Worm (Caenorhabditis elegans) whole organism, L2 larva: ENCODE data around the gene T26H5.8.
A peak's percentile ranks its signal among the peaks of the same experiment; 100 is the strongest.

Experiments used
- F13H6.1 ChIP-seq: sonication (generic microtip); optimal IDR thresholded peaks from 2 replicates; lab custom pipeline; 2016; ENCODE audit warnings: missing genetic modification characterization, missing compliant biosample characterization
- R02D3.7 ChIP-seq: fragments of 150-350 bp; optimal IDR thresholded peaks from 2 replicates; lab custom pipeline; 2014; ENCODE audit warnings: missing biosample characterization, missing genetic modification characterization
- Y55F3AM.14 ChIP-seq: fragments of 200-800 bp; sonication (Bioruptor generic); optimal IDR thresholded peaks from 2 replicates; lab custom pipeline; 2018; ENCODE audit warnings: mild to moderate bottlenecking, missing genetic modification characterization, missing compliant biosample characterization
- ZK546.5 ChIP-seq: sonication (generic microtip); optimal IDR thresholded peaks from 2 replicates; lab custom pipeline; 2017; ENCODE audit warnings: missing biosample characterization, missing genetic modification characterization
- alr-1 ChIP-seq: fragments of 150-350 bp; optimal IDR thresholded peaks from 2 replicates; lab custom pipeline; 2014; ENCODE audit warnings: missing biosample characterization, missing genetic modification characterization
- aly-2 ChIP-seq: fragments of 150-350 bp; optimal IDR thresholded peaks from 2 replicates; lab custom pipeline; 2014; ENCODE audit warnings: missing biosample characterization, missing genetic modification characterization
- ama-1 ChIP-seq: fragments of 150-350 bp; optimal IDR thresholded peaks from 2 replicates; lab custom pipeline; 2018; ENCODE audit warnings: inconsistent platforms
- blmp-1 ChIP-seq: sonication (generic microtip); optimal IDR thresholded peaks from 2 replicates; lab custom pipeline; 2017; ENCODE audit warnings: missing genetic modification characterization, mild to moderate bottlenecking, missing compliant biosample characterization, antibody characterized with exemption, moderate library complexity; ENCODE audit not compliant: insufficient read depth
- ceh-16 ChIP-seq: fragments of 150-350 bp; optimal IDR thresholded peaks from 2 replicates; lab custom pipeline; 2014; ENCODE audit warnings: missing biosample characterization, missing genetic modification characterization
- crh-2 ChIP-seq: sonication (generic microtip); optimal IDR thresholded peaks from 2 replicates; lab custom pipeline; 2017; ENCODE audit warnings: missing biosample characterization, missing genetic modification characterization
- egl-27 ChIP-seq: sonication (generic microtip); optimal IDR thresholded peaks from 3 replicates; lab custom pipeline; 2017; ENCODE audit warnings: missing biosample characterization, missing genetic modification reagents, missing genetic modification characterization
- elt-3 ChIP-seq: sonication (generic microtip); optimal IDR thresholded peaks from 2 replicates; lab custom pipeline; 2017; ENCODE audit warnings: missing biosample characterization, missing genetic modification characterization
- fos-1 ChIP-seq: fragments of 150-350 bp; optimal IDR thresholded peaks from 2 replicates; lab custom pipeline; 2014; ENCODE audit warnings: missing biosample characterization, missing genetic modification characterization
- gmeb-1 ChIP-seq: fragments of 150-350 bp; optimal IDR thresholded peaks from 2 replicates; lab custom pipeline; 2014; ENCODE audit warnings: missing biosample characterization, missing genetic modification characterization
- lin-11 ChIP-seq: fragments of 150-350 bp; sonication (generic microtip); optimal IDR thresholded peaks from 2 replicates; lab custom pipeline; 2014; ENCODE audit warnings: missing biosample characterization, missing genetic modification characterization, inconsistent platforms, mixed read lengths
- lin-13 ChIP-seq: fragments of 150-350 bp; optimal IDR thresholded peaks from 2 replicates; lab custom pipeline; 2014; ENCODE audit warnings: missing biosample characterization, missing genetic modification reagents, missing genetic modification characterization
- lsy-2 ChIP-seq, 2 experiments: fragments of 150-350 bp in 1 of 2; sonication (generic microtip) in 1 of 2; optimal IDR thresholded peaks; 2 replicates each; lab custom pipeline; 2014 to 2017; ENCODE audit warnings: missing biosample characterization in 2 of 2, missing genetic modification characterization in 2 of 2
- nhr-11 ChIP-seq: fragments of 150-350 bp; optimal IDR thresholded peaks from 2 replicates; lab custom pipeline; 2014; ENCODE audit warnings: missing biosample characterization, missing genetic modification characterization
- nhr-12 ChIP-seq: fragments of 150-350 bp; optimal IDR thresholded peaks from 2 replicates; lab custom pipeline; 2014; ENCODE audit warnings: missing biosample characterization, missing genetic modification characterization
- nhr-129 ChIP-seq: fragments of 150-350 bp; optimal IDR thresholded peaks from 2 replicates; lab custom pipeline; 2014; ENCODE audit warnings: missing biosample characterization, missing genetic modification characterization
- nhr-21 ChIP-seq: fragments of 150-350 bp; optimal IDR thresholded peaks from 2 replicates; lab custom pipeline; 2014; ENCODE audit warnings: missing biosample characterization, missing genetic modification characterization
- nhr-23 ChIP-seq: fragments of 150-350 bp; optimal IDR thresholded peaks from 2 replicates; lab custom pipeline; 2014; ENCODE audit warnings: missing biosample characterization, missing genetic modification reagents, missing genetic modification characterization
- nhr-237 ChIP-seq: fragments of 150-350 bp; optimal IDR thresholded peaks from 2 replicates; lab custom pipeline; 2014; ENCODE audit warnings: missing biosample characterization, missing genetic modification characterization
- nhr-25 ChIP-seq: fragments of 150-350 bp; sonication (generic microtip); optimal IDR thresholded peaks from 3 replicates; lab custom pipeline; 2014; ENCODE audit warnings: missing biosample characterization, missing genetic modification characterization
- nhr-77 ChIP-seq: fragments of 150-350 bp; optimal IDR thresholded peaks from 2 replicates; lab custom pipeline; 2014; ENCODE audit warnings: missing biosample characterization, missing genetic modification characterization
- sma-9 ChIP-seq, 2 experiments: fragments of 150-350 bp in 1 of 2; sonication (generic microtip) in 1 of 2; optimal IDR thresholded peaks; 2 replicates each; lab custom pipeline; 2014 to 2016; ENCODE audit warnings: missing genetic modification characterization in 2 of 2, mild to moderate bottlenecking in 1 of 2, missing biosample characterization in 1 of 2, missing compliant biosample characterization in 1 of 2, missing genetic modification reagents in 1 of 2, moderate library complexity in 1 of 2
- snpc-4 ChIP-seq: fragments of 150-350 bp; optimal IDR thresholded peaks from 2 replicates; lab custom pipeline; 2014; ENCODE audit warnings: missing biosample characterization, missing genetic modification characterization
- unc-39 ChIP-seq: fragments of 150-350 bp; optimal IDR thresholded peaks from 2 replicates; lab custom pipeline; 2014; ENCODE audit warnings: missing biosample characterization, missing genetic modification characterization
- unc-55 ChIP-seq: fragments of 150-350 bp; sonication (generic microtip); optimal IDR thresholded peaks from 3 replicates; lab custom pipeline; 2014; ENCODE audit warnings: missing biosample characterization, missing genetic modification reagents, missing genetic modification characterization
- zag-1 ChIP-seq: fragments of 150-350 bp; optimal IDR thresholded peaks from 2 replicates; lab custom pipeline; 2014; ENCODE audit warnings: missing biosample characterization, missing genetic modification characterization
- ztf-1 ChIP-seq: fragments of 200-800 bp; sonication (Bioruptor generic); conservative IDR thresholded peaks from 2 replicates; pipeline ENCODE4 v1.3.6; 2022; ENCODE audit warnings: missing genetic modification characterization, missing compliant biosample characterization
- ztf-11 ChIP-seq: sonication (generic microtip); optimal IDR thresholded peaks from 2 replicates; lab custom pipeline; 2017; ENCODE audit warnings: missing biosample characterization, missing genetic modification characterization
- ztf-4 ChIP-seq: fragments of 150-350 bp; optimal IDR thresholded peaks from 2 replicates; lab custom pipeline; 2014; ENCODE audit warnings: missing biosample characterization, missing genetic modification characterization

The T26H5.8 gene

DNA sequence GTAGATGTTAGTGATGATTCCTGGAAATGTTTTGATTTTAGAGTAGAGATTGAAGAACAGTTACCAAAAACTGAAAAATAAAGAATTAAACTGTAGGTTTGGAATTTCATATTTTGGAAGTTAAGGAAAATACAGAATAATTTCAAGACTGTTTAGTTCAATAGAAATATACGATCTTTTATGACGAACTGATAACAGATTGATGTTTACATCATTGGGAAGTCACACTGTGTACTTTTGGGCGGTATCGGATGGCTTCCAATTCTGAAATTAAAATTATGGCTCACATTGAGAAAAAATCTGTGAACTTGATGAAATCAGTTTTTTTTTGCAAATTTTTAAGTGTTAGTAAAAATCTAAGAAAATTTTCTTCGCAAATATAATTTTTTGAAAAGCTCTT is at the start of gene T26H5.8:
Gene T26H5.8 (minus strand): TSS at position 270 of the 400 bp plus-strand sequence.
- no peak for TF ChIP-seq nhr-237 (tag; lab: Kevin White, UChicago)
- no peak for TF ChIP-seq alr-1 (tag; lab: Kevin White, UChicago)
- no peak for TF ChIP-seq zag-1 (tag; lab: Kevin White, UChicago)
- TF ChIP-seq gmeb-1 (tag; lab: Kevin White, UChicago): peak; percentile 43
- no peak for TF ChIP-seq aly-2 (tag; lab: Kevin White, UChicago)
- peak; percentile 74 for TF ChIP-seq fos-1 (tag; lab: Kevin White, UChicago)
- TF ChIP-seq F13H6.1: no peak

DNA sequence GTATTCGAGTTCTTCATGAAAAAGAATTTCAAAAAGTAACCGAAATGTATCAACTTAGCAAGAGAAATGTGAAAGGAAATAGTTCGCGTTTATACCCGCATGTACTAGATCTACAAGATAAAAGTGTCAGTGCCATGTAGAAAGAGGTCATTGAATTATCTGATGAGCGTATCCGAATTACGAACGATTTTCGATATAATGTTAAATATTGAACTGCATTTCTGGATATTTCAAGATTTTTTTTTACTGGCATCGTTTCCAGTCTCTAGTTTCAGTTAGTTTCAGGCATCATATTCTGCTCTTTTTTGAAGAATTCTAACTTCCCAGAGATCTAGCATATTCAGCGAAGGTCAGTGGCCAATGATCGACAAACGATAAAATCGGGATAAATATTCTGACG is 48.8 kb upstream of the T26H5.8 start, which contains the start of gene nhr-150:
Gene nhr-150 (minus strand): TSS at position 92 of the 400 bp plus-strand sequence.
- TF ChIP-seq ZK546.5 (tag; lab: Kevin White, UChicago): no peak
- TF ChIP-seq sma-9 (GFP tag; optimal IDR thresholded peaks at IDR 0.05; lab: Kevin White, UChicago): peak; percentile 50
- no peak for TF ChIP-seq sma-9 (tag; optimal IDR thresholded peaks at IDR 0.05; lab: Kevin White, UChicago)
- TF ChIP-seq, all 48 proteins: peak for 1

DNA sequence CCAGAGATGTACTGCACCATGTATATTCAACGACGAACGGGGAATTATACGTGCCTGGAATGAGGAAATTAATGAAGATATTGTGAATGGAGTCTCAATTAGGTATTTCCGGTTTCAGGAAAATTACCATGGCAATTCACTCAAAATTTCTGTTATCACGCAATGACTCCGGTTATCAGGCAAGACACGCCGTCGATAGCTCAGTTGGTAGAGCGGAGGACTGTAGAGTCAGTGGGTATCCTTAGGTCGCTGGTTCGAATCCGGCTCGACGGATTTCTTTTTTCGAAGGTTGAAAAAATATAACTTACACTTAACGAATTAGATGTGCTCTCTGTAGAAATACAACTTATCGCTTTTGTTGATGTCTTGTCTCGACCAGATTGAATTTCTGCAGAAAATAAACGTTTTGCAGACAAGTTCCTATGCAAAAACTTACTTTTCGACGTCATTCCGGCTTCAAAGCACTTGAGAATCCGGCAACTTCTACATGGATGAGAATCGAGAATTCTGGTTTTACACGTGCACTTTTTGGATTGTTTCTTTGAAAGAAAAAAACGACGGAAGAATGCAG is 48.1 kb upstream of the T26H5.8 start:
- no peak for TF ChIP-seq fos-1 (tag; lab: Kevin White, UChicago)
- TF ChIP-seq alr-1 (tag; lab: Kevin White, UChicago): no peak
- TF ChIP-seq, all 48 proteins: peak for 0

DNA sequence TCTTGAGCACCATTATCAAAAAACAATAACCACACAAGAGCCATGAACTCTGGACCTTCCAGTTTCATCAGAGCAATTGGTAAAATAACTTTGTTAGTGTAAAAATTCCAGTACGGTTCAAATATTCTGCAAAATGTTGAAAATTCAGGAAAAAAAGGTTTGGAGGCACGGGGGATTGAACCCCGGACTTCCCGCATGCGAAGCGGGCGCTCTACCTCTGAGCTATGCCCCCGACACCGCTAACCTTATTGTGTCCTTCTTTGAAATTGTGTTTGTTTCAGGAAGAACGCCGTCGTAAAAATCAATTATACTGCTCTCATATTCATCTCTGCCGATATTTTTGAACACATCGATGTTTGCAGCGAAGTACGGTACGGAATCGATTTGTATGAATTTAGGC is 47.3 kb upstream of the T26H5.8 start:
- TF ChIP-seq lsy-2 (tag; optimal IDR thresholded peaks at IDR 0.05; lab: Kevin White, UChicago): no peak
- no peak for TF ChIP-seq nhr-25 (tag; lab: Kevin White, UChicago)
- TF ChIP-seq ztf-1: no peak
- TF ChIP-seq nhr-129 (tag; lab: Kevin White, UChicago): no peak

DNA sequence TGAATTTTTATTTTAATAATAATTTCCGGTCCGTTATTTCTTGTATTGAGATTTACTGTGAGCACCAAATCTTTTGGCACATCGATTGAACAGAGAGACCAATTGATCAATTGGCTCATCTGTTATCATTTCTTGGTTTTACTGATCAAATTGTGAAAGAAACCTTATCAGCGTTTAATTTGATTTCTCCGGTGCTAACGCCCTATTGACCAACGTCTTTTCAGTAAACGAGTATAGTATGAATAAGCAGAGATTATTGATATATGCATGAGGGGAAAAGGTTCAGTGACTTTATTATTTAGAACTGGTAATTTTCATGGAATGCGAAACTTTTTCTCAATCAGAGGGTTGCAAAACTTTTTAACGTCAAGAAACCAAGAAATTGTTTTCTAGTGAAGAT is 46.6 kb upstream of the T26H5.8 start:
- TF ChIP-seq unc-39 (no peak), sma-9 (GFP tag; optimal IDR thresholded peaks at IDR 0.05; lab: Kevin White, UChicago) (peak; percentile 15), sma-9 (tag; optimal IDR thresholded peaks at IDR 0.05; lab: Kevin White, UChicago) (no peak), fos-1 (tag; lab: Kevin White, UChicago) (peak; percentile 56)
- TF ChIP-seq, all 48 proteins: peak for 2

- TF ChIP-seq zag-1 (tag; lab: Kevin White, UChicago) (no peak), R02D3.7 (tag; lab: Kevin White, UChicago) (no peak), sma-9 (GFP tag; optimal IDR thresholded peaks at IDR 0.05; lab: Kevin White, UChicago) (no peak), sma-9 (tag; optimal IDR thresholded peaks at IDR 0.05; lab: Kevin White, UChicago) (no peak), nhr-12 (tag; lab: Kevin White, UChicago) (no peak), nhr-23 (no peak), ceh-16 (tag; lab: Kevin White, UChicago) (no peak), egl-27 (tag; lab: Kevin White, UChicago) (no peak), snpc-4 (no peak), unc-55 (GFP tag; lab: Kevin White, UChicago) (no peak), nhr-77 (tag; lab: Kevin White, UChicago) (no peak), crh-2 (tag; lab: Kevin White, UChicago) (no peak)
Observed at ce11 chrV:15478597-15478996, 46.1 kb upstream of the T26H5.8 start, which contains the start of gene C06B8.2. TSS of gene C06B8.2 (minus strand) at chrV:15478749.

DNA sequence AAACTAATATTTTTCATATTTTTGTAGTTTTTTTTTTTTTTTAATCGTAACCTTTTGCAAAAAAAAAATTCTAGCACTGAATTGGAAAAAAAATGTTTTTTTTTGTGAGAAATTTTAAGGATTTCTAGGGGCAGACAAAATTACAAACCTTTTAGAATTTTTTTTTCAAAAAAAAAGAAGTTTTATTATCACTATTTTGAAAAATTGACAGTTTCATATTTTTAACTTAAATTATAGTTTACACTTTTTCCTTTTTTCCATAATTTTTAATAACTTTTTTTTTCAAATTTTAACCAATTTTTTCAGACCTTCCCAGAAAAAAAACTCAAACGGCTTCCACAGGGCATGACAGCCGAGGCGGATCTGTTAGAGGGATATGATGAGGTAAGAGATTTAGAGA is 38.5 kb upstream of the T26H5.8 start, which contains the start of gene dpf-1:
Gene dpf-1 (plus strand): TSS at position 301 of the 400 bp plus-strand sequence.
- TF ChIP-seq ama-1 (lab: Kevin White, UChicago): no peak
- no peak for TF ChIP-seq alr-1 (tag; lab: Kevin White, UChicago)
- no peak for TF ChIP-seq ztf-4 (tag; lab: Kevin White, UChicago)
- no peak for TF ChIP-seq lsy-2 (tag; optimal IDR thresholded peaks at IDR 0.05; lab: Kevin White, UChicago)
- TF ChIP-seq nhr-12 (tag; lab: Kevin White, UChicago): no peak
- no peak for TF ChIP-seq lin-13 (GFP tag; lab: Kevin White, UChicago)
- TF ChIP-seq lin-11: no peak
- no peak for TF ChIP-seq fos-1 (tag; lab: Kevin White, UChicago)
- no peak for TF ChIP-seq nhr-21 (tag; lab: Kevin White, UChicago)
- no peak for TF ChIP-seq elt-3 (tag; lab: Kevin White, UChicago)
- no peak for TF ChIP-seq ztf-11
- TF ChIP-seq nhr-11 (tag; lab: Kevin White, UChicago): no peak
- TF ChIP-seq aly-2 (tag; lab: Kevin White, UChicago): no peak
- no peak for TF ChIP-seq Y55F3AM.14 (GFP tag; lab: Kevin White, UChicago)
- no peak for TF ChIP-seq blmp-1 (tag; lab: Kevin White, UChicago)
